Worm (Caenorhabditis elegans) whole organism, young adult: ENCODE measurements around the gene srj-21.

ENCODE experiments used
- B0035.1 ChIP-seq: sonication (generic microtip); optimal IDR thresholded peaks from 2 replicates; lab custom pipeline; 2016; ENCODE audit warnings: missing genetic modification characterization, mild to moderate bottlenecking, missing compliant biosample characterization, missing genotype, missing genetic modification reagents
- B0261.1 ChIP-seq: sonication (generic microtip); optimal IDR thresholded peaks from 2 replicates; lab custom pipeline; 2016; ENCODE audit warnings: mild to moderate bottlenecking, missing genetic modification characterization, moderate library complexity, missing compliant biosample characterization
- D2030.7 ChIP-seq: fragments of 200-800 bp; sonication (Bioruptor generic); IDR thresholded peaks from 2 replicates; pipeline ENCODE4 v1.3.6; 2022; ENCODE audit warnings: missing genetic modification reagents, missing genetic modification characterization, missing compliant biosample characterization
- F23B12.7 ChIP-seq: sonication (generic microtip); optimal IDR thresholded peaks from 2 replicates; lab custom pipeline; 2017; ENCODE audit warnings: missing genetic modification characterization, mild to moderate bottlenecking, missing compliant biosample characterization, antibody characterized with exemption, moderate library complexity; ENCODE audit not compliant: insufficient read depth
- Y95B8A.8 ChIP-seq: fragments of 200-800 bp; sonication (Bioruptor generic); IDR thresholded peaks from 2 replicates; pipeline ENCODE4 v1.3.6; 2022; ENCODE audit warnings: missing genetic modification reagents, missing genetic modification characterization, missing compliant biosample characterization
- aptf-3 ChIP-seq: fragments of 200-800 bp; sonication (Bioruptor generic); IDR thresholded peaks from 2 replicates; pipeline ENCODE4 v1.3.6; 2022; ENCODE audit warnings: missing genetic modification characterization, missing compliant biosample characterization
- dpl-1 ChIP-seq: fragments of 150-350 bp; optimal IDR thresholded peaks from 2 replicates; lab custom pipeline; 2014; ENCODE audit warnings: missing biosample characterization, missing genetic modification reagents, missing genetic modification characterization
- lsy-27 ChIP-seq: sonication (generic microtip); optimal IDR thresholded peaks from 2 replicates; lab custom pipeline; 2017; ENCODE audit warnings: missing genetic modification characterization, mild to moderate bottlenecking, missing compliant biosample characterization, antibody characterized with exemption, missing genotype, borderline replicate concordance; ENCODE audit not compliant: insufficient read depth
- sea-2 ChIP-seq: fragments of 200-800 bp; sonication (Bioruptor generic); IDR thresholded peaks from 2 replicates; pipeline ENCODE4 v1.3.6; 2022; ENCODE audit warnings: missing genetic modification characterization, missing compliant biosample characterization
- snpc-1.3 ChIP-seq: sonication (generic microtip); optimal IDR thresholded peaks from 2 replicates; lab custom pipeline; 2017; ENCODE audit warnings: missing genetic modification characterization, mild to moderate bottlenecking, missing compliant biosample characterization, antibody characterized with exemption, moderate library complexity, missing genotype, missing genetic modification reagents; ENCODE audit not compliant: insufficient read depth
- unc-130 ChIP-seq: sonication (generic microtip); optimal IDR thresholded peaks from 2 replicates; lab custom pipeline; 2016; ENCODE audit warnings: missing genetic modification reagents, missing genetic modification characterization, missing compliant biosample characterization
- unc-62 ChIP-seq: fragments of 150-350 bp; optimal IDR thresholded peaks from 2 replicates; lab custom pipeline; 2014; ENCODE audit warnings: missing biosample characterization, missing genetic modification reagents, missing genetic modification characterization
- xnd-1 ChIP-seq: sonication (generic microtip); optimal IDR thresholded peaks from 2 replicates; lab custom pipeline; 2016; ENCODE audit warnings: missing genotype, missing genetic modification reagents, missing genetic modification characterization, missing compliant biosample characterization

DNA sequence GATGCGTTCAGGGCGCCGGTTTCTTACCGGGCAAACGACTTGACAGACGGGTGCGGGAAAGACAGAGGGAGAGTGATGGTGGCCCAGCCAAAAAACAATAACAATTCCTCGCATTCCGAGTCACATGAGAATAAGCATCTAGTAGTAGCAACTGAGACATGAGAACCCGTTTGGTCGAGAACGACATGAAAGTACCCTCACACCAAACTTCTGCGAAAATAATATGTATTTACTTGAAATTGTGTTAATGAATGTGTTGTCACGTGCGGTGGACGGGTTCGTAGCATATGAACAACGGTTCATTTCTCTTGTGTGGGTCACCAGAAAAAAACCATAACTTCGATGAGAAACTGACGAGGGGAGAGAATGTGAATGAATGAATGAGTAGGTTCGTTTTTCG, 24.3 kb upstream of the srj-21 start:
- TF ChIP-seq aptf-3 (GFP tag; lab: Robert Waterston, UW) (no peak), unc-62 (GFP tag; lab: Kevin White, UChicago) (no peak), xnd-1 (tag; lab: Kevin White, UChicago) (no peak), unc-130 (GFP tag; lab: Kevin White, UChicago) (no peak), Y95B8A.8 (GFP tag; lab: Robert Waterston, UW) (no peak), B0261.1 (no peak), lsy-27 (tag; lab: Kevin White, UChicago) (no peak), sea-2 (GFP tag; lab: Robert Waterston, UW) (no peak), F23B12.7 (tag; lab: Kevin White, UChicago) (no peak), dpl-1 (GFP tag; lab: Kevin White, UChicago) (no peak), D2030.7 (GFP tag; lab: Robert Waterston, UW) (no peak), snpc-1.3 (tag; lab: Kevin White, UChicago) (no peak), B0035.1 (tag; lab: Kevin White, UChicago) (no peak)
